Fruit fly (Drosophila melanogaster): ENCODE data around the gene Pdxk.

DNA sequence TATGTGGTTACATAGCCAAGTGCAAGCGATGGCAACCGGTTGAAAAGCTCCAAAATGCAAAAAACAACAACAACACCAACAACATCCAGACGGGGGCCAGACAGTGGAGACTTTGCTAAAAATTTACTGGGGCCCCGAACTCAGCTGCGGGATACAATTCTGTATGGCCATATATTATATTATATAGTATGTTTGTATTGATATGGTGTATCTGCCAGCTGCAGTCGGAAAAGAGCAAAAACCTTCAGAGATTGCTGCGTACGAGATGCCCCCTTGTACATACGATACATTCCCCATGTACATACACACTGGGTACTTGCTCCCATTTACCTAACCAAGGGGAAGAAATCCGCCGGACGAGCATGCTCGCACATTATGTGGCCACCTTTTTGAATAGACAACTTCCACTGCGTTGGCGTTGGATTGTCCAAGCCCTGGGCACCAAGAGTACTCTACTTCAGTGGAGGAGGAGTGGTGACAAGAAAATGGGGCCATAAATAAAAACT, 20.3 kb downstream of the Pdxk start:
- no peak for TF ChIP-seq CG8478 (optimal IDR thresholded peaks at IDR 0.05)
- no peak for TF ChIP-seq CTCF (optimal IDR thresholded peaks at IDR 0.05)
